Fruit fly (Drosophila melanogaster) whole organism, prepupa: ENCODE measurements around the gene CG4456.

Experiments
- Blimp-1 ChIP-seq: fragments of 200-800 bp; sonication (Bioruptor generic); optimal IDR thresholded peaks from 3 replicates; lab custom pipeline; 2017; ENCODE audit warnings: missing biosample characterization, missing genetic modification characterization, mild to moderate bottlenecking, moderate library complexity, missing genetic modification reagents
- CG10631 ChIP-seq: fragments of 200-800 bp; sonication (Bioruptor generic); optimal IDR thresholded peaks from 2 replicates; lab custom pipeline; 2016; ENCODE audit warnings: missing biosample characterization, missing genetic modification characterization
- CG10669 ChIP-seq: fragments of 200-800 bp; sonication (Bioruptor generic); optimal IDR thresholded peaks from 3 replicates; lab custom pipeline; 2018; ENCODE audit warnings: missing biosample characterization, mild to moderate bottlenecking, missing genetic modification characterization, moderate library complexity
- CG11294 ChIP-seq: fragments of 200-800 bp; sonication (Bioruptor generic); IDR thresholded peaks from 2 replicates; pipeline ENCODE4 v1.3.6; 2022; ENCODE audit warnings: missing biosample characterization, missing genetic modification characterization
- CG11762 ChIP-seq: fragments of 200-800 bp; sonication (Bioruptor generic); optimal IDR thresholded peaks from 3 replicates; lab custom pipeline; 2016; ENCODE audit warnings: missing biosample characterization, missing genetic modification characterization; ENCODE audit not compliant: insufficient read depth
- CG11902 ChIP-seq: fragments of 200-800 bp; sonication (Bioruptor generic); optimal IDR thresholded peaks from 3 replicates; lab custom pipeline; 2016; ENCODE audit warnings: missing biosample characterization, missing genetic modification characterization
- CG15336 ChIP-seq: fragments of 200-800 bp; sonication (Bioruptor generic); IDR thresholded peaks from 2 replicates; pipeline ENCODE4 v1.3.6; 2022; ENCODE audit warnings: missing biosample characterization, missing genetic modification characterization
- CG16779 ChIP-seq: fragments of 200-800 bp; sonication (Bioruptor generic); optimal IDR thresholded peaks from 3 replicates; lab custom pipeline; 2017; ENCODE audit warnings: missing biosample characterization, mild to moderate bottlenecking, missing genetic modification characterization
- CG3032 ChIP-seq: fragments of 200-800 bp; optimal IDR thresholded peaks from 2 replicates; lab custom pipeline; 2019; ENCODE audit warnings: missing biosample characterization, mild to moderate bottlenecking, missing genetic modification characterization, moderate library complexity
- CG32006 ChIP-seq: fragments of 200-800 bp; sonication (Bioruptor generic); optimal IDR thresholded peaks from 3 replicates; lab custom pipeline; 2017; ENCODE audit warnings: missing biosample characterization, mild to moderate bottlenecking, missing genetic modification characterization
- CG34406 ChIP-seq: fragments of 200-800 bp; sonication (Bioruptor generic); optimal IDR thresholded peaks from 3 replicates; lab custom pipeline; 2016; ENCODE audit warnings: missing biosample characterization, missing genetic modification characterization
- CG3919 ChIP-seq: fragments of 200-800 bp; sonication (Bioruptor generic); optimal IDR thresholded peaks from 3 replicates; lab custom pipeline; 2016; ENCODE audit warnings: missing biosample characterization, missing genetic modification characterization
- CG4318 ChIP-seq: fragments of 200-800 bp; sonication (Bioruptor generic); optimal IDR thresholded peaks from 3 replicates; lab custom pipeline; 2017; ENCODE audit warnings: missing biosample characterization, mild to moderate bottlenecking, missing genetic modification characterization
- CG6163 ChIP-seq: fragments of 200-800 bp; sonication (Bioruptor generic); IDR thresholded peaks from 3 replicates; pipeline ENCODE4 v1.3.6; 2022; ENCODE audit warnings: missing biosample characterization, missing genetic modification characterization
- CG6792 ChIP-seq: fragments of 200-800 bp; sonication (Bioruptor generic); optimal IDR thresholded peaks from 3 replicates; lab custom pipeline; 2016; ENCODE audit warnings: missing biosample characterization, missing genetic modification characterization
- CG6808 ChIP-seq: fragments of 200-800 bp; sonication (Bioruptor generic); optimal IDR thresholded peaks from 3 replicates; lab custom pipeline; 2017; ENCODE audit warnings: missing biosample characterization, missing genetic modification characterization, mild to moderate bottlenecking, moderate library complexity, missing genetic modification reagents
- CG6854 ChIP-seq: fragments of 200-800 bp; sonication (Bioruptor generic); optimal IDR thresholded peaks from 2 replicates; lab custom pipeline; 2017; ENCODE audit warnings: missing biosample characterization, mild to moderate bottlenecking, missing genetic modification characterization
- CG8119 ChIP-seq: fragments of 200-800 bp; sonication (Bioruptor generic); IDR thresholded peaks from 3 replicates; pipeline ENCODE4 v1.3.6; 2022; ENCODE audit warnings: missing biosample characterization, missing genetic modification characterization
- CG8319 ChIP-seq: fragments of 200-800 bp; sonication (Bioruptor generic); optimal IDR thresholded peaks from 3 replicates; lab custom pipeline; 2016; ENCODE audit warnings: missing biosample characterization, missing genetic modification characterization
- CG8632 ChIP-seq: fragments of 200-800 bp; sonication (Bioruptor generic); optimal IDR thresholded peaks from 3 replicates; lab custom pipeline; 2016; ENCODE audit warnings: missing biosample characterization, missing genetic modification characterization
- Eip75B ChIP-seq: fragments of 200-800 bp; sonication (Bioruptor generic); optimal IDR thresholded peaks from 3 replicates; lab custom pipeline; 2016; ENCODE audit warnings: missing biosample characterization, missing genetic modification characterization
- Eip78C ChIP-seq: fragments of 200-800 bp; sonication (Bioruptor generic); peaks from one replicate; lab custom pipeline; 2016; ENCODE audit warnings: missing biosample characterization, missing genetic modification characterization
- Eip93F ChIP-seq: fragments of 200-800 bp; sonication (Bioruptor generic); optimal IDR thresholded peaks from 2 replicates; lab custom pipeline; 2016; ENCODE audit warnings: missing biosample characterization, mild to moderate bottlenecking, missing genetic modification characterization
- Ets21C ChIP-seq: fragments of 200-800 bp; sonication (Bioruptor generic); optimal IDR thresholded peaks from 3 replicates; lab custom pipeline; 2016; ENCODE audit warnings: missing biosample characterization, missing genetic modification characterization
- Ets96B ChIP-seq: fragments of 200-800 bp; optimal IDR thresholded peaks from 2 replicates; lab custom pipeline; 2019; ENCODE audit warnings: missing biosample characterization, mild to moderate bottlenecking, missing genetic modification characterization, moderate library complexity
- Hr38 ChIP-seq: sonication (Bioruptor generic); optimal IDR thresholded peaks from 2 replicates; lab custom pipeline; 2016; ENCODE audit warnings: missing biosample characterization, missing genetic modification characterization
- Hr39 ChIP-seq: fragments of 200-800 bp; sonication (Bioruptor generic); optimal IDR thresholded peaks from 2 replicates; lab custom pipeline; 2016; ENCODE audit warnings: missing biosample characterization, missing genetic modification characterization
- Hr4 ChIP-seq: fragments of 200-800 bp; sonication (Bioruptor generic); optimal IDR thresholded peaks from 3 replicates; lab custom pipeline; 2016; ENCODE audit warnings: missing biosample characterization, missing genetic modification characterization
- Lpt ChIP-seq: fragments of 200-800 bp; sonication (Bioruptor generic); optimal IDR thresholded peaks from 3 replicates; lab custom pipeline; 2016; ENCODE audit warnings: missing biosample characterization, missing genetic modification characterization
- OdsH ChIP-seq: fragments of 200-800 bp; sonication (Bioruptor generic); optimal IDR thresholded peaks from 3 replicates; lab custom pipeline; 2016; ENCODE audit warnings: missing biosample characterization, missing genetic modification characterization
- Sox102F ChIP-seq: fragments of 200-800 bp; sonication (Bioruptor generic); optimal IDR thresholded peaks from 2 replicates; lab custom pipeline; 2016; ENCODE audit warnings: missing biosample characterization, mild to moderate bottlenecking, missing genetic modification characterization
- Sox14 ChIP-seq: fragments of 200-800 bp; sonication (Bioruptor generic); optimal IDR thresholded peaks from 3 replicates; lab custom pipeline; 2016; ENCODE audit warnings: missing biosample characterization, missing genetic modification characterization
- Sox15 ChIP-seq: fragments of 200-800 bp; sonication (Bioruptor generic); optimal IDR thresholded peaks from 3 replicates; lab custom pipeline; 2016; ENCODE audit warnings: missing biosample characterization, missing genetic modification characterization
- achi ChIP-seq: fragments of 200-800 bp; sonication (Bioruptor generic); optimal IDR thresholded peaks from 3 replicates; lab custom pipeline; 2016; ENCODE audit warnings: missing biosample characterization, missing genetic modification characterization
- acj6 ChIP-seq: fragments of 200-800 bp; sonication (Bioruptor generic); optimal IDR thresholded peaks from 3 replicates; lab custom pipeline; 2016; ENCODE audit warnings: missing biosample characterization, missing genetic modification characterization
- cyc ChIP-seq: fragments of 200-800 bp; sonication (Bioruptor generic); optimal IDR thresholded peaks from 3 replicates; lab custom pipeline; 2016; ENCODE audit warnings: missing biosample characterization, missing genetic modification characterization
- dac ChIP-seq: fragments of 200-800 bp; sonication (Bioruptor generic); optimal IDR thresholded peaks from 2 replicates; lab custom pipeline; 2017; ENCODE audit warnings: missing biosample characterization, mild to moderate bottlenecking, missing genetic modification characterization
- dsx ChIP-seq: fragments of 200-800 bp; optimal IDR thresholded peaks from 3 replicates; lab custom pipeline; 2019; ENCODE audit warnings: missing biosample characterization, mild to moderate bottlenecking, missing genetic modification characterization, moderate library complexity; ENCODE audit not compliant: poor library complexity, severe bottlenecking
- eg ChIP-seq: fragments of 200-800 bp; sonication (Bioruptor generic); IDR thresholded peaks from 3 replicates; pipeline ENCODE4 v1.3.6; 2022; ENCODE audit warnings: missing biosample characterization, missing genetic modification characterization
- fd85E ChIP-seq: fragments of 200-800 bp; sonication (Bioruptor generic); optimal IDR thresholded peaks from 3 replicates; lab custom pipeline; 2016; ENCODE audit warnings: missing biosample characterization, missing genetic modification characterization
- fkh ChIP-seq: fragments of 200-800 bp; sonication (Bioruptor generic); optimal IDR thresholded peaks from 3 replicates; lab custom pipeline; 2017; ENCODE audit warnings: missing biosample characterization, mild to moderate bottlenecking, missing genetic modification characterization, moderate library complexity
- lz ChIP-seq: fragments of 200-800 bp; sonication (Bioruptor generic); optimal IDR thresholded peaks from 3 replicates; lab custom pipeline; 2016; ENCODE audit warnings: missing biosample characterization, missing genetic modification characterization
- net ChIP-seq: fragments of 200-800 bp; sonication (Bioruptor generic); optimal IDR thresholded peaks from 3 replicates; lab custom pipeline; 2016; ENCODE audit warnings: missing biosample characterization, missing genetic modification characterization
- pdm3 ChIP-seq: fragments of 200-800 bp; sonication (Bioruptor generic); optimal IDR thresholded peaks from 3 replicates; lab custom pipeline; 2016; ENCODE audit warnings: missing biosample characterization, missing genetic modification characterization
- salr ChIP-seq, 2 experiments: fragments of 200-800 bp; sonication (Bioruptor generic); optimal IDR thresholded peaks; 3 replicates each; lab custom pipeline; 2016 to 2018; ENCODE audit warnings: missing biosample characterization in 2 of 2, missing genetic modification characterization in 2 of 2, mild to moderate bottlenecking in 1 of 2
- spab ChIP-seq: fragments of 200-800 bp; sonication (Bioruptor generic); optimal IDR thresholded peaks from 2 replicates; lab custom pipeline; 2017; ENCODE audit warnings: missing biosample characterization, mild to moderate bottlenecking, missing genetic modification characterization, missing genetic modification reagents
- ss ChIP-seq, 2 experiments: fragments of 200-800 bp; sonication (Bioruptor generic); optimal IDR thresholded peaks; 2 replicates in 1 of 2; 3 replicates in 1 of 2; lab custom pipeline; 2017 to 2018; ENCODE audit warnings: mild to moderate bottlenecking in 2 of 2, missing biosample characterization in 2 of 2, missing genetic modification characterization in 2 of 2, moderate library complexity in 1 of 2
- svp ChIP-seq: fragments of 200-800 bp; sonication (Bioruptor generic); peaks from one replicate; lab custom pipeline; 2016; ENCODE audit warnings: missing biosample characterization, missing genetic modification characterization
- topi ChIP-seq: fragments of 200-800 bp; sonication (Bioruptor generic); optimal IDR thresholded peaks from 3 replicates; lab custom pipeline; 2016; ENCODE audit warnings: missing biosample characterization, missing genetic modification characterization
- vri ChIP-seq: fragments of 200-800 bp; sonication (Bioruptor generic); optimal IDR thresholded peaks from 3 replicates; lab custom pipeline; 2016; ENCODE audit warnings: missing biosample characterization, mild to moderate bottlenecking, missing genetic modification characterization

Gene CG4456

DNA sequence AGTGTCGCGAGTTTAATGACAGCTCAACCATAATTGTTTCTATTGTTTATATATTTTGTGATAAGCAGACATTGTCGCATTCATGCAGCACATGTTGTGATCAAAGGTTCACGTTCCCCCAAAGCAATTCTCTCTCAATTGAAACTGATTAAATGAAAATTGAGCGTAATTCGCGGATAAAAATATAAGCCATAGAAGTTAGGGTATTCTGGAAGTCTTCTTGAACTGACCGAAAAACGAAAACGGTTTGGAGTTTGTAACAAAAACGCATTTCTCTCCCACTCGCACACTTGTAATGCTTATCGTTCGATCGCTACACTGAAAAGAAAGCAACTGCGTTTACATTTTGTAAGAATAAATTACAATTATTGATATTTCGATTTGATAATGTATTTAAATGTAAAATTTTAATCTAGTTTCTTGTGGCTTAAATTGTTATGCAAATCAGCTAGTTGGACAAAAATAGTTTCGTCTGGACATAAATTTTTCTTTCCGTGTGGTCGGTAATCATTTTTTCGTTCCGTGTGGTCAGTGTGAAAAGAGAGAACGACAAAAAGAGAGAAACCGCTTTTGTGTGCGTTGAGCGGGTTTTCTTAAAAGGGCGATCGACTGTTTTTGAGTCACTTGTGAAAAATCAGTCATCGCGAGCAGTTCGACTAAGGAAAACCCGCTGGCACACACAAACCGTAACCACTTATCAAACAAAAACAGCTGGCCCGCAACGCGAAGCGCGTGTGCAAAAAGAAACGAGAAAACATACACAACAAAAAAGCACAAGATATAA is 50.3 kb downstream of the CG4456 start, which contains the start of gene aay:
aay (plus strand) TSS at position 618 of the 784 bp plus-strand sequence.
- TF ChIP-seq Ets21C (GFP tag; lab: Kevin White, UChicago) = peak; percentile 97
- peak; percentile 99 for TF ChIP-seq lz (GFP tag; lab: Kevin White, UChicago)
- TF ChIP-seq CG10669 (GFP tag; lab: Kevin White, UChicago) = peak; percentile 98
- peak; percentile 99 for TF ChIP-seq Hr4 (GFP tag; lab: Kevin White, UChicago)
- peak; percentile 98 for TF ChIP-seq CG6163 (GFP tag; lab: Robert Waterston, UW)
- peak; percentile 97 for TF ChIP-seq Lpt (GFP tag; lab: Kevin White, UChicago)
- peak; percentile 98 for TF ChIP-seq eg (GFP tag; lab: Robert Waterston, UW)
- peak; percentile 92 for TF ChIP-seq fkh
- TF ChIP-seq CG6808 (GFP tag; lab: Kevin White, UChicago) = peak; percentile 95
- peak; percentile 94 for TF ChIP-seq CG4318 (GFP tag; lab: Kevin White, UChicago)
- peak; percentile 93 for TF ChIP-seq dac
- TF ChIP-seq OdsH (GFP tag; lab: Kevin White, UChicago) = peak; percentile 99
- TF ChIP-seq fd85E = peak; percentile 97
- TF ChIP-seq cyc = peak; percentile 99
- TF ChIP-seq Eip93F (GFP tag; lab: Kevin White, UChicago) = peak; percentile 99
- peak; percentile 98 for TF ChIP-seq CG16779
- TF ChIP-seq CG8319 (GFP tag; lab: Kevin White, UChicago) = peak; percentile 98
- TF ChIP-seq acj6 = peak; percentile 99
- peak; percentile 98 for TF ChIP-seq achi (GFP tag; lab: Kevin White, UChicago)
- peak; percentile 99 for TF ChIP-seq pdm3 (GFP tag; lab: Kevin White, UChicago)
- TF ChIP-seq Sox14 (GFP tag; lab: Kevin White, UChicago) = peak; percentile 99
- peak; percentile 97 for TF ChIP-seq dsx (GFP tag; lab: Kevin White, UChicago)
- TF ChIP-seq Eip78C (GFP tag; lab: Kevin White, UChicago) = peak; percentile 100
- peak; percentile 97 for TF ChIP-seq CG3032 (tag; lab: Kevin White, UChicago)
- TF ChIP-seq Hr39 (GFP tag; lab: Kevin White, UChicago) = peak; percentile 99
- peak; percentile 99 for TF ChIP-seq CG8119
- peak; percentile 96 for TF ChIP-seq Blimp-1 (GFP tag; lab: Kevin White, UChicago)
- TF ChIP-seq topi (GFP tag; lab: Kevin White, UChicago) = peak; percentile 99
- TF ChIP-seq vri (GFP tag; lab: Kevin White, UChicago) = peak; percentile 98
- TF ChIP-seq CG6792 (GFP tag; lab: Kevin White, UChicago) = peak; percentile 99
- TF ChIP-seq Sox15 (GFP tag; lab: Kevin White, UChicago) = peak; percentile 98
- peak; percentile 100 for TF ChIP-seq svp (GFP tag; lab: Kevin White, UChicago)
- TF ChIP-seq CG34406 (GFP tag; lab: Kevin White, UChicago) = peak; percentile 100
- peak; percentile 95 for TF ChIP-seq spab (GFP tag; lab: Kevin White, UChicago)
- TF ChIP-seq CG10631 (GFP tag; lab: Kevin White, UChicago) = peak; percentile 99
- TF ChIP-seq net = peak; percentile 99
- peak; percentile 99 for TF ChIP-seq CG3919
- TF ChIP-seq CG6854 (GFP tag; lab: Kevin White, UChicago) = peak; percentile 99
- peak; percentile 100 for TF ChIP-seq Sox102F (GFP tag; lab: Kevin White, UChicago)
- peak; percentile 95 to 96 for TF ChIP-seq salr (GFP tag; optimal IDR thresholded peaks at IDR 0.05; lab: Kevin White, UChicago)
- TF ChIP-seq Eip75B = peak; percentile 99
- TF ChIP-seq Ets96B (tag; lab: Kevin White, UChicago) = peak; percentile 98
- peak; percentile 98 for TF ChIP-seq CG11762 (GFP tag; lab: Kevin White, UChicago)
- peak; percentile 21 for TF ChIP-seq Hr38
- peak; percentile 99 for TF ChIP-seq CG32006 (GFP tag; lab: Kevin White, UChicago)
- peak; percentile 95 to 98 for TF ChIP-seq ss (GFP tag; optimal IDR thresholded peaks at IDR 0.05; lab: Kevin White, UChicago)
- peak; percentile 97 for TF ChIP-seq CG11294 (GFP tag; lab: Robert Waterston, UW)
- TF ChIP-seq CG8632 (GFP tag; lab: Kevin White, UChicago) = peak; percentile 99
- TF ChIP-seq CG11902 (GFP tag; lab: Kevin White, UChicago) = peak; percentile 98
- peak; percentile 99 for TF ChIP-seq CG15336 (GFP tag; lab: Robert Waterston, UW)
